Fruit fly (Drosophila melanogaster): Measurements from ENCODE around the gene CG32277.

The CG32277 gene

DNA sequence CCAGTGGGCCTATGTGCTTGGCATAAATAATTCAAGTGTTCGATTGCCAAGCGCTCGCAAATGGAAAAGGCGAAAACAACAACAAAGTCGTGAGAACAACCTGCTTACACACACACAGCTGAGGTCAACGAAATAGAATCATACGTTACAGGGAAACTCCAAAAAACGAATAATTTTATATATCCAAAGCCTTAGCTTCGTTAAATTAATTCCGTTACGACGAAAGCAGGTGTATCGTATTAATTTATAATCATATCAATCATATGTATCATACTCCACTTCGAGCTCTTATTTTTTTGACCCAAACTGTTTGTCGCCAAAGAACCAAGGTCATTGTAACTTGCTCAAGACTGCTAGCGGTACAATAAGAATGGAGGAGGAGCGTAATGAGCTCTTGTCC is 25.8 kb downstream of the CG32277 start (continued):
- peak; percentile 78 for TF ChIP-seq Dad (GFP tag; optimal IDR thresholded peaks at IDR 0.05)
- TF ChIP-seq ftz-f1 (GFP tag; optimal IDR thresholded peaks at IDR 0.05) = peak; percentile 93
- TF ChIP-seq Neu2 (GFP tag; optimal IDR thresholded peaks at IDR 0.05; ENCODE audit: borderline replicate concordance) = no peak
- TF ChIP-seq CG31388 (GFP tag; optimal IDR thresholded peaks at IDR 0.05) = peak; percentile 44
- TF ChIP-seq run (tag; optimal IDR thresholded peaks at IDR 0.05) = peak; percentile 63
- TF ChIP-seq MBD-R2 (GFP tag; IDR thresholded peaks at IDR 0.05) = peak; percentile 76
- TF ChIP-seq en (GFP tag; optimal IDR thresholded peaks at IDR 0.05) = peak; percentile 79
- TF ChIP-seq zfh2 (GFP tag; optimal IDR thresholded peaks at IDR 0.05) = peak; percentile 74
- TF ChIP-seq Dref (GFP tag; IDR thresholded peaks at IDR 0.05) = no peak
- no peak for TF ChIP-seq scrt (GFP tag; optimal IDR thresholded peaks at IDR 0.05)
- TF ChIP-seq Taf1 (GFP tag; IDR thresholded peaks at IDR 0.05) = peak; percentile 82
- peak; percentile 72 for TF ChIP-seq CG31365 (tag; optimal IDR thresholded peaks at IDR 0.05)
- peak; percentile 67 for TF ChIP-seq Oaz (GFP tag; IDR thresholded peaks at IDR 0.05)
- TF ChIP-seq CG7745 (tag; optimal IDR thresholded peaks at IDR 0.05) = no peak
- peak; percentile 75; the same call in 1 of the 2 replicates for TF ChIP-seq GATAe (GFP tag; conservative IDR thresholded peaks at IDR 0.05)
- TF ChIP-seq NK7.1 (GFP tag; optimal IDR thresholded peaks at IDR 0.05) = peak; percentile 78
- 0 out of 2 replicates have a peak, but pooled peaks have one; percentile 40 for TF ChIP-seq rib (GFP tag; IDR thresholded peaks at IDR 0.05)
- no peak for TF ChIP-seq Sry-β (GFP tag; optimal IDR thresholded peaks at IDR 0.05)
- peak; percentile 61 for TF ChIP-seq CG8089 (GFP tag; optimal IDR thresholded peaks at IDR 0.05)
- peak; percentile 48 for TF ChIP-seq Abd-B (GFP tag; optimal IDR thresholded peaks at IDR 0.05)
- TF ChIP-seq CG1647 (GFP tag; optimal IDR thresholded peaks at IDR 0.05) = peak; percentile 61
- TF ChIP-seq tll (GFP tag; optimal IDR thresholded peaks at IDR 0.05) = no peak
- peak; percentile 79 for TF ChIP-seq CG6813 (GFP tag; optimal IDR thresholded peaks at IDR 0.05)
- no peak for TF ChIP-seq Hmx (GFP tag; optimal IDR thresholded peaks at IDR 0.05)
- TF ChIP-seq CG4730 (GFP tag; IDR thresholded peaks at IDR 0.05) = peak; percentile 82
- TF ChIP-seq CG3838 (GFP tag; optimal IDR thresholded peaks at IDR 0.05) = peak; percentile 4
- peak; percentile 76 for TF ChIP-seq CG18764 (GFP tag; optimal IDR thresholded peaks at IDR 0.05)
- TF ChIP-seq dati (GFP tag; IDR thresholded peaks at IDR 0.05) = peak; percentile 77
- TF ChIP-seq CG11456 (GFP tag; IDR thresholded peaks at IDR 0.05) = peak; percentile 92
- TF ChIP-seq CG6791 (GFP tag; IDR thresholded peaks at IDR 0.05; ENCODE audit: partially characterized antibody) = no peak
- peak; percentile 75 for TF ChIP-seq CG14667 (GFP tag; IDR thresholded peaks at IDR 0.05)
- peak; percentile 76 for TF ChIP-seq CG9817 (tag; optimal IDR thresholded peaks at IDR 0.05)
- peak; percentile 42 for TF ChIP-seq YL-1 (GFP tag; optimal IDR thresholded peaks at IDR 0.05)
- no peak for TF ChIP-seq Tbp (GFP tag; optimal IDR thresholded peaks at IDR 0.05)
- peak; percentile 41 for TF ChIP-seq luna (GFP tag; optimal IDR thresholded peaks at IDR 0.05)
- TF ChIP-seq abd-A (tag; optimal IDR thresholded peaks at IDR 0.05) = no peak
- peak; percentile 86 for TF ChIP-seq Spps (tag; optimal IDR thresholded peaks at IDR 0.05)
- TF ChIP-seq CG13894 (tag; optimal IDR thresholded peaks at IDR 0.05) = peak; percentile 61
- TF ChIP-seq Antp (GFP tag; optimal IDR thresholded peaks at IDR 0.05) = peak; percentile 81
- peak; percentile 83 for TF ChIP-seq org-1 (GFP tag; optimal IDR thresholded peaks at IDR 0.05)
- TF ChIP-seq Dek (tag; optimal IDR thresholded peaks at IDR 0.05) = peak; percentile 80
- TF ChIP-seq CG30020 (tag; optimal IDR thresholded peaks at IDR 0.05) = no peak
- TF ChIP-seq trem (tag; optimal IDR thresholded peaks at IDR 0.05) = peak; percentile 87
- peak; percentile 89 for TF ChIP-seq CG34422 (GFP tag; IDR thresholded peaks at IDR 0.05)
- TF ChIP-seq CG10431 (GFP tag; optimal IDR thresholded peaks at IDR 0.05) = peak; percentile 11
- TF ChIP-seq Dp (GFP tag; optimal IDR thresholded peaks at IDR 0.05) = no peak
- peak; percentile 82 for TF ChIP-seq Hsf (GFP tag; optimal IDR thresholded peaks at IDR 0.05)
- peak; percentile 68 for TF ChIP-seq CG14050 (GFP tag; IDR thresholded peaks at IDR 0.05)
- peak; percentile 68 for TF ChIP-seq CG3065 (GFP tag; optimal IDR thresholded peaks at IDR 0.05)
- peak; percentile 84 for TF ChIP-seq CG8924 (tag; optimal IDR thresholded peaks at IDR 0.05)
- TF ChIP-seq CG5180 (GFP tag; optimal IDR thresholded peaks at IDR 0.05) = no peak

Measured in whole organism, embryonic.